Fruit fly (Drosophila melanogaster): Measurements from ENCODE around the gene CG33099.

The CG33099 gene

dm6 chr3R:22483537-22483936, 46.8 kb downstream of the CG33099 start:
- TF ChIP-seq Lim3 (GFP tag; IDR thresholded peaks at IDR 0.05) (no peak), pho (GFP tag; optimal IDR thresholded peaks at IDR 0.05) (no peak), Ets65A (GFP tag) (peak; percentile 92)

Data from whole organism, embryonic.